Worm (Caenorhabditis elegans) whole organism, L4/young adult: Measurements from ENCODE around the gene srt-32.

ENCODE experiments used
- W03F9.2 ChIP-seq: fragments of 150-350 bp; optimal IDR thresholded peaks from 2 replicates; lab custom pipeline; 2014; ENCODE audit warnings: missing biosample characterization, missing genetic modification characterization
- him-1 ChIP-seq: sonication (generic microtip); optimal IDR thresholded peaks from 2 replicates; lab custom pipeline; 2016; ENCODE audit warnings: missing genotype, missing genetic modification reagents, missing genetic modification characterization, missing compliant biosample characterization

DNA sequence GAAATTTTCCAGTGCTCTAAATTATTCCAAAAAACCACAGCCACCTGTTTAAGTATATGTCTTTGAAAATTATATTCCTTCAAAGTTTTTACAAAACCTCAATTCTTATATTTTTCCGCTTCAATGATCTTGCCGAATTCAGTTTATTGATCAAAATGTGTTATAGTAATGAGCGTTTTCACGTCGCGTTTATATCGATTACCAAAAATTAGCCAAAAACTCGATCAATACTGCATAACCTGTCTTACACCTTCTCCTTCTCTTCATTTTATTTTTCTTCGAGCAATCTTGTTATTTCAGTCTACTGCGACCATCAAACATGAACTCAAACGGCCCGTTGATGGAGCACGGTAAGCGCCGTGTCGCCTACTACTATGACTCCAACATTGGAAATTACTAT, 34.3 kb upstream of the srt-32 start, which contains the start of gene hda-1:
- TF ChIP-seq W03F9.2 (tag; lab: Kevin White, UChicago), result no peak
- no peak for TF ChIP-seq him-1
